Worm (Caenorhabditis elegans) whole organism, early embryonic: ENCODE measurements around the gene cytb-5.1.

Experiments used
- B0310.2 ChIP-seq: sonication (generic microtip); optimal IDR thresholded peaks from 2 replicates; lab custom pipeline; 2016; ENCODE audit warnings: mild to moderate bottlenecking, missing genetic modification characterization, missing compliant biosample characterization
- F13C5.2 ChIP-seq: sonication (generic microtip); optimal IDR thresholded peaks from 2 replicates; lab custom pipeline; 2017; ENCODE audit warnings: mild to moderate bottlenecking, missing genetic modification characterization, inconsistent platforms, missing compliant biosample characterization
- aly-1 ChIP-seq: sonication (generic microtip); optimal IDR thresholded peaks from 2 replicates; lab custom pipeline; 2016; ENCODE audit warnings: missing genetic modification characterization, missing compliant biosample characterization
- ama-1 ChIP-seq: fragments of 150-350 bp; optimal IDR thresholded peaks from 2 replicates; lab custom pipeline; 2014
- ceh-13 ChIP-seq: fragments of 200-800 bp; sonication (Bioruptor generic); optimal IDR thresholded peaks from 2 replicates; lab custom pipeline; 2018; ENCODE audit warnings: mild to moderate bottlenecking, missing genetic modification characterization, missing compliant biosample characterization
- ceh-36 ChIP-seq: sonication (generic microtip); optimal IDR thresholded peaks from 2 replicates; lab custom pipeline; 2016; ENCODE audit warnings: missing genetic modification characterization, inconsistent platforms, missing compliant biosample characterization
- ets-7 ChIP-seq: sonication (generic microtip); optimal IDR thresholded peaks from 2 replicates; lab custom pipeline; 2016; ENCODE audit warnings: missing genotype, missing genetic modification characterization, missing compliant biosample characterization
- flt-1 ChIP-seq: fragments of 200-800 bp; sonication (Bioruptor generic); IDR thresholded peaks from 2 replicates; pipeline ENCODE4 v1.3.6; 2022; ENCODE audit warnings: missing genetic modification characterization, missing compliant biosample characterization
- hmbx-1 ChIP-seq: sonication (generic microtip); optimal IDR thresholded peaks from 2 replicates; lab custom pipeline; 2016; ENCODE audit warnings: mild to moderate bottlenecking, missing genetic modification characterization, missing compliant biosample characterization
- hmg-4 ChIP-seq: fragments of 200-800 bp; sonication (Bioruptor generic); optimal IDR thresholded peaks from 2 replicates; lab custom pipeline; 2018; ENCODE audit warnings: mild to moderate bottlenecking, missing genetic modification characterization, missing compliant biosample characterization
- hnd-1 ChIP-seq: sonication (generic microtip); optimal IDR thresholded peaks from 2 replicates; lab custom pipeline; 2016; ENCODE audit warnings: missing genetic modification characterization, missing compliant biosample characterization
- pes-1 ChIP-seq: fragments of 200-800 bp; sonication (Bioruptor generic); IDR thresholded peaks from 2 replicates; pipeline ENCODE4 v1.3.6; 2022; ENCODE audit warnings: missing genetic modification reagents, missing genetic modification characterization, missing compliant biosample characterization
- scrt-1 ChIP-seq: fragments of 200-800 bp; sonication (Bioruptor generic); IDR thresholded peaks from 2 replicates; pipeline ENCODE4 v1.3.6; 2022; ENCODE audit warnings: missing genetic modification characterization, missing compliant biosample characterization
- sea-1 ChIP-seq: fragments of 200-800 bp; sonication (Bioruptor generic); conservative IDR thresholded peaks from 2 replicates; pipeline ENCODE4 v1.3.6; 2022; ENCODE audit warnings: missing genetic modification characterization, missing compliant biosample characterization
- tbx-11 ChIP-seq: fragments of 200-800 bp; sonication (Bioruptor generic); IDR thresholded peaks from 2 replicates; pipeline ENCODE4 v1.3.6; 2022; ENCODE audit warnings: missing genetic modification characterization, missing compliant biosample characterization
- tbx-37 ChIP-seq: fragments of 200-800 bp; sonication (Bioruptor generic); conservative IDR thresholded peaks from 2 replicates; pipeline ENCODE4 v1.3.6; 2022; ENCODE audit warnings: missing genetic modification reagents, missing genetic modification characterization, missing compliant biosample characterization
- tra-4 ChIP-seq: sonication (generic microtip); optimal IDR thresholded peaks from 2 replicates; lab custom pipeline; 2017; ENCODE audit warnings: missing genetic modification characterization, missing compliant biosample characterization

cytb-5.1 gene

ce11 chrX:14001494-14001974 is at the start of gene cytb-5.1:
cytb-5.1 (plus strand) TSS chrX:14001924.
- TF ChIP-seq tbx-11 (GFP tag; lab: Robert Waterston, UW) = no peak
- no peak for TF ChIP-seq B0310.2 (tag; lab: Kevin White, UChicago)
- no peak for TF ChIP-seq ama-1 (lab: Kevin White, UChicago)
- TF ChIP-seq hnd-1 (tag; lab: Kevin White, UChicago) = no peak
- TF ChIP-seq ets-7 (tag; lab: Kevin White, UChicago) = no peak
- TF ChIP-seq F13C5.2 = no peak
- TF ChIP-seq tbx-37 (GFP tag; lab: Robert Waterston, UW) = no peak
- no peak for TF ChIP-seq flt-1 (GFP tag; lab: Robert Waterston, UW)
- TF ChIP-seq sea-1 (GFP tag; lab: Robert Waterston, UW) = no peak
- no peak for TF ChIP-seq pes-1 (GFP tag; lab: Robert Waterston, UW)
- no peak for TF ChIP-seq ceh-13 (GFP tag; lab: Kevin White, UChicago)
- TF ChIP-seq ceh-36 (tag; lab: Kevin White, UChicago) = no peak
- no peak for TF ChIP-seq aly-1 (tag; lab: Kevin White, UChicago)
- no peak for TF ChIP-seq tra-4 (tag; lab: Kevin White, UChicago)
- TF ChIP-seq scrt-1 (GFP tag; lab: Robert Waterston, UW) = no peak
- TF ChIP-seq hmbx-1 (tag; lab: Kevin White, UChicago) = no peak

DNA sequence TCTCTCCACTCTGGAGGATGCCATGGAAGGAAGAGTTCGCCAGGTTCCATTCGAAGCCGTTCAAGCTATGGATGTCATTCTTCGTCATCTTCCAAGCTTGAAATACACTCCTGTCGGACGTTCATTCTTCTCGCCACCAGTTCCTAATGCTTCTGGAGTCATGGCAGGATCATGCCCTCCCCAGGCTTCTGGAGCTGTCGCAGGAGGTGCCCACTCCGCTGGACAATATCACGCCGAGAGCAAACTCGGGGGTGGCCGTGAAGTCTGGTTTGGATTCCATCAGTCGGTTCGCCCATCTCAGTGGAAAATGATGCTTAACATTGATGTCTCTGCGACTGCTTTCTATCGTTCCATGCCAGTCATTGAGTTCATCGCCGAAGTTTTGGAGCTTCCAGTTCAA is 49.4 kb upstream of the cytb-5.1 start:
- no peak for TF ChIP-seq hmbx-1 (tag; lab: Kevin White, UChicago)
- TF ChIP-seq ama-1 (lab: Kevin White, UChicago) = no peak
- TF ChIP-seq ceh-13 (GFP tag; lab: Kevin White, UChicago) = no peak
- no peak for TF ChIP-seq aly-1 (tag; lab: Kevin White, UChicago)
- no peak for TF ChIP-seq ceh-36 (tag; lab: Kevin White, UChicago)
- no peak for TF ChIP-seq tbx-11 (GFP tag; lab: Robert Waterston, UW)
- TF ChIP-seq tra-4 (tag; lab: Kevin White, UChicago) = no peak
- no peak for TF ChIP-seq sea-1 (GFP tag; lab: Robert Waterston, UW)
- no peak for TF ChIP-seq hnd-1 (tag; lab: Kevin White, UChicago)
- TF ChIP-seq pes-1 (GFP tag; lab: Robert Waterston, UW) = no peak
- no peak for TF ChIP-seq F13C5.2
- TF ChIP-seq scrt-1 (GFP tag; lab: Robert Waterston, UW) = no peak
- TF ChIP-seq hmg-4 (GFP tag; lab: Kevin White, UChicago) = no peak
- no peak for TF ChIP-seq ets-7 (tag; lab: Kevin White, UChicago)
- TF ChIP-seq flt-1 (GFP tag; lab: Robert Waterston, UW) = no peak

- TF ChIP-seq tra-4 (tag; lab: Kevin White, UChicago) (no peak), B0310.2 (tag; lab: Kevin White, UChicago) (no peak), F13C5.2 (no peak), ceh-36 (tag; lab: Kevin White, UChicago) (no peak), aly-1 (tag; lab: Kevin White, UChicago) (no peak), flt-1 (GFP tag; lab: Robert Waterston, UW) (no peak), tbx-37 (GFP tag; lab: Robert Waterston, UW) (no peak), ama-1 (lab: Kevin White, UChicago) (no peak), hnd-1 (tag; lab: Kevin White, UChicago) (no peak), hmg-4 (GFP tag; lab: Kevin White, UChicago) (no peak), ets-7 (tag; lab: Kevin White, UChicago) (no peak)
These were observed 43.3 kb upstream of the cytb-5.1 start for ce11 chrX:13958451-13958850.

ce11 chrX:13959383-13959782 is 42.3 kb upstream of the cytb-5.1 start:
- TF ChIP-seq sea-1 (GFP tag; lab: Robert Waterston, UW) = no peak
- TF ChIP-seq pes-1 (GFP tag; lab: Robert Waterston, UW) = no peak
- TF ChIP-seq tbx-37 (GFP tag; lab: Robert Waterston, UW) = no peak
- no peak for TF ChIP-seq ceh-13 (GFP tag; lab: Kevin White, UChicago)
- no peak for TF ChIP-seq tbx-11 (GFP tag; lab: Robert Waterston, UW)
- TF ChIP-seq ceh-36 (tag; lab: Kevin White, UChicago) = no peak
- no peak for TF ChIP-seq hnd-1 (tag; lab: Kevin White, UChicago)
- no peak for TF ChIP-seq hmbx-1 (tag; lab: Kevin White, UChicago)
- TF ChIP-seq scrt-1 (GFP tag; lab: Robert Waterston, UW) = no peak
- TF ChIP-seq F13C5.2 = no peak
- no peak for TF ChIP-seq aly-1 (tag; lab: Kevin White, UChicago)
- no peak for TF ChIP-seq tra-4 (tag; lab: Kevin White, UChicago)
- TF ChIP-seq ama-1 (lab: Kevin White, UChicago) = no peak
- no peak for TF ChIP-seq hmg-4 (GFP tag; lab: Kevin White, UChicago)
- no peak for TF ChIP-seq ets-7 (tag; lab: Kevin White, UChicago)
- TF ChIP-seq B0310.2 (tag; lab: Kevin White, UChicago) = no peak

DNA sequence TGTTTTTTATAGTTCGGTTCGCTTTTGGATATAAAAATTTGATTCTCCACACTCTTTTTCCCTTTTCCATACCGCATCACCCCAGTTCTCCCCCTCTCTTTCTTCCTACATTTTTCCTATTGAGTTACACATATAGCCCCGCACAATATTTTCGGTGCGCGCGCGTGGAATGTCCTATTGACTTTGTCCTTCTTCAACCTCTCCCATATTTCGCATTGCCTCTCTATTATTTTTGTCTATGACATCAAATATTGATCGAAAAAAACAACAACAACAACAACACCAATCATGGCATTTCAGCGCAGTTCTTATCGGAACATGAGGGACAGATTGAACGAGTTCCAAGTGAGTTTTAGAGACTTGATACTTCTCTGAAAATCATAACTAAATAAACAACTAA is 41.9 kb upstream of the cytb-5.1 start, which contains the start of gene syx-2:
Gene syx-2, plus strand, starts transcription at position 301 of the 400 bp plus-strand sequence.
- TF ChIP-seq sea-1 (GFP tag; lab: Robert Waterston, UW) (no peak), aly-1 (tag; lab: Kevin White, UChicago) (no peak), ceh-13 (GFP tag; lab: Kevin White, UChicago) (no peak), B0310.2 (tag; lab: Kevin White, UChicago) (no peak), F13C5.2 (no peak), ama-1 (lab: Kevin White, UChicago) (no peak), flt-1 (GFP tag; lab: Robert Waterston, UW) (no peak), pes-1 (GFP tag; lab: Robert Waterston, UW) (no peak), scrt-1 (GFP tag; lab: Robert Waterston, UW) (no peak), hmbx-1 (tag; lab: Kevin White, UChicago) (no peak), ceh-36 (tag; lab: Kevin White, UChicago) (no peak), tbx-11 (GFP tag; lab: Robert Waterston, UW) (no peak)

- TF ChIP-seq aly-1 (tag; lab: Kevin White, UChicago) = no peak
- no peak for TF ChIP-seq B0310.2 (tag; lab: Kevin White, UChicago)
- TF ChIP-seq tbx-37 (GFP tag; lab: Robert Waterston, UW) = no peak
- TF ChIP-seq pes-1 (GFP tag; lab: Robert Waterston, UW) = no peak
- no peak for TF ChIP-seq sea-1 (GFP tag; lab: Robert Waterston, UW)
- TF ChIP-seq tra-4 (tag; lab: Kevin White, UChicago) = no peak
- no peak for TF ChIP-seq F13C5.2
- no peak for TF ChIP-seq tbx-11 (GFP tag; lab: Robert Waterston, UW)
- TF ChIP-seq hmbx-1 (tag; lab: Kevin White, UChicago) = no peak
- TF ChIP-seq ceh-13 (GFP tag; lab: Kevin White, UChicago) = no peak
These were observed 38.5 kb upstream of the cytb-5.1 start, which contains the start of gene F48F7.3 for ce11 chrX:13963203-13963602. F48F7.3 (plus strand) TSS chrX:13963503.
